Fruit fly (Drosophila melanogaster): ENCODE data around the gene Dpm1.

DNA sequence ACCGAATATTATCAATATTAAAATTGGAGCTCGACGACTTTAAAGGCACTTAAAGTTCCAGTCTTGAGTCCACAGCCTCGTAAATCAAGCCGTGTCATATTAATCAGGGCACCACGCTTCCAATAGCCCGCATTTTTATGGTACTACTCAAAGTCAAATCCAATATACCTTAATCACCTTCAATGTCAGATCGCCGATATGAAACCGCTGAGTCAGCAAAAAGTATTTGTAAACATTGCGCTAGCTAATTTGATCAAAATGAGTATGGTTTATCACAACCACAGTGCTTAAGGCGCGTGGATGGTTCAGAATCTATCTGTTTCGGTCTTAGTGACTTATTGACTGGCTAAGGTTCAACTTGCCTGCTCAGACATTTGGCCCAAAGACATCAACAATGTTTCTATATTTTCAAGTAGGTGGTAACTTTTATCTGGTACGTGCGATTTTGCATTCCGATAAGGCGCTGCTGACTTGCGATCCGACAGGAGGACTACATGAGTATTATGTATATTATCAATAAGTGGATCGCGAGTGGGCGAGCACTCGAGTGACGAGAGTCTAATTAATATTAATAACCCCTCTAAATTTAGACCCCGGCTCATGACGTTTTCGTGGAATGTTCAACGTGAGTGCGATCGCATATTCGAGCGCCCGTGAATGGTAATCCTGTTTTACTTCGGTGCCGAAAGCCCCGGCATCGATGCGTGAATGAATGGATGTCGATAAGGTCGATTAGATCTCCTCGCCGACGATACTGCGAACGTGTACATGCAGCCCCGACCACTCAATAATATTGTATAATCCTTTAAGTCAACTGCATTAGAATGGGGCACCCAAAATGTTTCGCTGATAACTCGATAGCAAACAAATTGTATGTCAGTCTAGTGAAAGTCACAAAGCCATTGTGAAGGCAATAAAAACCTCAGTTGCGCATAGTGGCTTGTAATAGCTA lies 37.1 kb upstream of the Dpm1 start, which contains the start of gene CG13078:
- no peak for TF ChIP-seq CG8478 (optimal IDR thresholded peaks at IDR 0.05)
- no peak for TF ChIP-seq CTCF (optimal IDR thresholded peaks at IDR 0.05)
